Worm (Caenorhabditis elegans): ENCODE data around the gene hrg-7.

- TF ChIP-seq lim-7 (GFP tag; IDR thresholded peaks at IDR 0.05) (no peak), ztf-11 (tag; optimal IDR thresholded peaks at IDR 0.05) (no peak), ceh-82 (tag; optimal IDR thresholded peaks at IDR 0.05) (no peak), egl-27 (tag; optimal IDR thresholded peaks at IDR 0.05) (no peak), mxl-3 (GFP tag; optimal IDR thresholded peaks at IDR 0.05) (no peak), aly-2 (tag; optimal IDR thresholded peaks at IDR 0.05) (no peak), nhr-10 (tag; optimal IDR thresholded peaks at IDR 0.05) (no peak), dpl-1 (GFP tag; optimal IDR thresholded peaks at IDR 0.05) (no peak), lsy-2 (tag; optimal IDR thresholded peaks at IDR 0.05) (no peak), ama-1 (optimal IDR thresholded peaks at IDR 0.05) (no peak), spr-3 (GFP tag; optimal IDR thresholded peaks at IDR 0.05) (no peak), pqm-1 (tag; optimal IDR thresholded peaks at IDR 0.05) (no peak), mdt-29 (GFP tag; IDR thresholded peaks at IDR 0.05) (no peak), arid-1 (GFP tag; conservative IDR thresholded peaks at IDR 0.05) (no peak)
Observed at ce11 chrV:12716447-12716846, 25.4 kb upstream of the hrg-7 start, which contains the start of gene str-178.

All from whole organism, L4 larva.